Fruit fly (Drosophila melanogaster) whole organism, wandering third instar larva: ENCODE measurements around the gene Prosalpha4.

ENCODE experiments used
- Abd-B ChIP-seq: fragments of >200 bp; optimal IDR thresholded peaks from 2 replicates; lab custom pipeline; 2017; ENCODE audit warnings: missing biosample characterization, missing genetic modification characterization
- CG32264 ChIP-seq: fragments of 200-800 bp; sonication (Bioruptor generic); optimal IDR thresholded peaks from 2 replicates; lab custom pipeline; 2016; ENCODE audit warnings: missing biosample characterization, missing genetic modification characterization
- CG9705 ChIP-seq: fragments of 200-800 bp; sonication (Bioruptor generic); optimal IDR thresholded peaks from 2 replicates; lab custom pipeline; 2018; ENCODE audit warnings: missing biosample characterization, mild to moderate bottlenecking, missing genetic modification characterization
- CrebA ChIP-seq: fragments of 200-800 bp; sonication (Bioruptor generic); optimal IDR thresholded peaks from 2 replicates; lab custom pipeline; 2016; ENCODE audit warnings: missing biosample characterization, mild to moderate bottlenecking, missing genetic modification characterization, borderline replicate concordance
- Dfd ChIP-seq: fragments of >200 bp; optimal IDR thresholded peaks from 2 replicates; lab custom pipeline; 2017; ENCODE audit warnings: missing biosample characterization, missing genetic modification characterization
- Dif ChIP-seq: fragments of 200-275, 200-300 bp; sonication (Bioruptor generic); optimal IDR thresholded peaks from 2 replicates; lab custom pipeline; 2018; ENCODE audit warnings: missing biosample characterization, missing genetic modification characterization; ENCODE audit not compliant: partially characterized antibody
- GATAd ChIP-seq: sonication (Bioruptor generic); optimal IDR thresholded peaks from 2 replicates; lab custom pipeline; 2016; ENCODE audit warnings: missing biosample characterization, missing genetic modification characterization
- HLH106 ChIP-seq: fragments of 200-800 bp; optimal IDR thresholded peaks from 3 replicates; lab custom pipeline; 2019; ENCODE audit warnings: missing biosample characterization, mild to moderate bottlenecking, missing genetic modification characterization, moderate library complexity
- Hnf4 ChIP-seq: fragments of 200-800 bp; sonication (Bioruptor generic); optimal IDR thresholded peaks from 2 replicates; lab custom pipeline; 2016; ENCODE audit warnings: missing biosample characterization, mild to moderate bottlenecking, missing genetic modification characterization
- Hr78 ChIP-seq: fragments of >200 bp; optimal IDR thresholded peaks from 2 replicates; lab custom pipeline; 2017; ENCODE audit warnings: missing biosample characterization, missing genetic modification characterization
- Hr83 ChIP-seq: fragments of 200-300 bp; sonication (Bioruptor generic); optimal IDR thresholded peaks from 2 replicates; lab custom pipeline; 2016; ENCODE audit warnings: missing biosample characterization, mild to moderate bottlenecking, missing genetic modification characterization, moderate library complexity; ENCODE audit not compliant: poor library complexity, severe bottlenecking
- Jra ChIP-seq: sonication (Bioruptor generic); optimal IDR thresholded peaks from 2 replicates; lab custom pipeline; 2016; ENCODE audit warnings: missing biosample characterization, missing genetic modification characterization
- Mio ChIP-seq: sonication (Bioruptor generic); optimal IDR thresholded peaks from 2 replicates; lab custom pipeline; 2016; ENCODE audit warnings: missing biosample characterization, missing genetic modification characterization
- Myc ChIP-seq: fragments of >200 bp; optimal IDR thresholded peaks from 2 replicates; lab custom pipeline; 2017
- N ChIP-seq: fragments of >200 bp; optimal IDR thresholded peaks from 2 replicates; lab custom pipeline; 2018; ENCODE audit warnings: missing biosample characterization, missing external identifiers, missing genetic modification characterization
- OdsH ChIP-seq: fragments of 200-800 bp; sonication (Bioruptor generic); optimal IDR thresholded peaks from 2 replicates; lab custom pipeline; 2016; ENCODE audit warnings: missing biosample characterization, mild to moderate bottlenecking, missing genetic modification characterization
- Rel ChIP-seq, 2 experiments: fragments of 200-800 bp; sonication (Bioruptor generic) in 1 of 2; optimal IDR thresholded peaks; 2 replicates in 1 of 2; 3 replicates in 1 of 2; lab custom pipeline; 2016 to 2019; ENCODE audit warnings: mild to moderate bottlenecking in 2 of 2, missing biosample characterization in 2 of 2, missing genetic modification characterization in 2 of 2, moderate library complexity in 1 of 2
- Sp1 ChIP-seq: fragments of 200-800 bp; sonication (Bioruptor generic); optimal IDR thresholded peaks from 3 replicates; lab custom pipeline; 2019; ENCODE audit warnings: missing biosample characterization, mild to moderate bottlenecking, missing genetic modification characterization, moderate library complexity
- Vsx2 ChIP-seq: fragments of 200-300, 225-300 bp; sonication (Bioruptor generic); optimal IDR thresholded peaks from 2 replicates; lab custom pipeline; 2018; ENCODE audit warnings: missing biosample characterization, missing genetic modification characterization; ENCODE audit not compliant: partially characterized antibody
- br ChIP-seq: fragments of 200-800 bp; sonication (Bioruptor generic); optimal IDR thresholded peaks from 2 replicates; lab custom pipeline; 2016; ENCODE audit warnings: missing biosample characterization, missing genetic modification characterization
- brk ChIP-seq: fragments of 200-800 bp; sonication (Bioruptor generic); optimal IDR thresholded peaks from 2 replicates; lab custom pipeline; 2016; ENCODE audit warnings: missing biosample characterization, mild to moderate bottlenecking, missing genetic modification characterization
- dl ChIP-seq, 2 experiments: fragments of 175-275, 200-275 bp in 1 of 2; fragments of 200-275 bp in 1 of 2; sonication (Bioruptor generic); optimal IDR thresholded peaks; lab custom pipeline; 2018; ENCODE audit warnings: mild to moderate bottlenecking in 2 of 2, missing biosample characterization in 2 of 2, missing genetic modification characterization in 2 of 2, moderate library complexity in 2 of 2; ENCODE audit not compliant: partially characterized antibody in 2 of 2, insufficient read depth in 1 of 2
- dmrt93B ChIP-seq: fragments of 200-800 bp; sonication (Bioruptor generic); optimal IDR thresholded peaks from 2 replicates; lab custom pipeline; 2018; ENCODE audit warnings: missing biosample characterization, mild to moderate bottlenecking, missing genetic modification characterization
- dsf ChIP-seq: sonication (Bioruptor generic); optimal IDR thresholded peaks from 2 replicates; lab custom pipeline; 2016; ENCODE audit warnings: missing biosample characterization, missing genetic modification characterization, borderline replicate concordance
- ey ChIP-seq: fragments of 200-800 bp; sonication (Bioruptor generic); optimal IDR thresholded peaks from 2 replicates; lab custom pipeline; 2016; ENCODE audit warnings: missing biosample characterization, missing genetic modification characterization
- foxo ChIP-seq, 2 experiments: fragments of 200-800 bp; sonication (Bioruptor generic); optimal IDR thresholded peaks; 2 replicates in 1 of 2; 3 replicates in 1 of 2; lab custom pipeline; 2016 to 2017; ENCODE audit warnings: missing biosample characterization in 2 of 2, missing genetic modification characterization in 2 of 2
- fru ChIP-seq: fragments of 200-800 bp; sonication (Bioruptor generic); optimal IDR thresholded peaks from 3 replicates; lab custom pipeline; 2016; ENCODE audit warnings: missing biosample characterization, mild to moderate bottlenecking, missing genetic modification characterization
- h ChIP-seq: fragments of 200-800 bp; sonication (Bioruptor generic); optimal IDR thresholded peaks from 3 replicates; lab custom pipeline; 2016; ENCODE audit warnings: missing biosample characterization, mild to moderate bottlenecking, missing genetic modification characterization
- jim ChIP-seq: fragments of 175-275, 200-325 bp; sonication (Bioruptor generic); optimal IDR thresholded peaks from 2 replicates; lab custom pipeline; 2016; ENCODE audit warnings: missing biosample characterization, mild to moderate bottlenecking, missing genetic modification characterization
- lola ChIP-seq: fragments of >200 bp; optimal IDR thresholded peaks from 2 replicates; lab custom pipeline; 2017; ENCODE audit warnings: missing biosample characterization, missing genetic modification characterization
- pan ChIP-seq: fragments of >200 bp; optimal IDR thresholded peaks from 2 replicates; lab custom pipeline; 2017
- psq ChIP-seq: fragments of 200-800 bp; sonication (Bioruptor generic); optimal IDR thresholded peaks from 3 replicates; lab custom pipeline; 2017; ENCODE audit warnings: missing biosample characterization, mild to moderate bottlenecking, missing genetic modification characterization, moderate library complexity
- rgr ChIP-seq: fragments of 200-800 bp; sonication (Bioruptor generic); optimal IDR thresholded peaks from 3 replicates; lab custom pipeline; 2016; ENCODE audit warnings: missing biosample characterization, mild to moderate bottlenecking, missing genetic modification characterization
- sage ChIP-seq: fragments of 200-800 bp; sonication (Bioruptor generic); optimal IDR thresholded peaks from 2 replicates; lab custom pipeline; 2016; ENCODE audit warnings: missing biosample characterization, mild to moderate bottlenecking, missing genetic modification characterization
- sv ChIP-seq: fragments of 200-800 bp; sonication (Bioruptor generic); optimal IDR thresholded peaks from 3 replicates; lab custom pipeline; 2016; ENCODE audit warnings: missing biosample characterization, missing genetic modification characterization
- tai ChIP-seq: sonication (Bioruptor generic); optimal IDR thresholded peaks from 2 replicates; lab custom pipeline; 2016; ENCODE audit warnings: missing biosample characterization, missing genetic modification characterization
- usp ChIP-seq: fragments of >200 bp; optimal IDR thresholded peaks from 2 replicates; lab custom pipeline; 2017; ENCODE audit warnings: missing biosample characterization, missing genetic modification characterization
- woc ChIP-seq: sonication (Bioruptor generic); optimal IDR thresholded peaks from 2 replicates; lab custom pipeline; 2016; ENCODE audit warnings: missing biosample characterization, mild to moderate bottlenecking, missing genetic modification characterization

The Prosalpha4 gene

DNA sequence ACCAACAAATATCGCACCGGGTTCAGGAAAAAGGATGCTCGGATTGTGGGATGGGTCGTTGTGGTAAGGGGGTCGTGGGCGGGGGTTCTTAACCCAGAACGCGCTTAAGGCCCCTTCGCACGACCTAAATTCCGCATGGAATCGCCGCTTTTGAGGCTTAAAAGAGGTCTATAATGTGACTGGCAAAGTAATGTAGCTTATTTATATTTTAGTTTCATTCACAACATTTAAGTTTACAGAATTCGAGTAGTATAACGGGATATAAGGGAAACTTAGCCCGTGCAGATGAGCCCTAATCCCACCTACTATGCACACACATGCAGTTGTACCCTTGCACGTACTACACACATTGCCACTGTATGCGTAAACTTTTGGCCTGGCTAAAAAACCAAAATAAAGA is 2.7 kb downstream of the Prosalpha4 start:
- no peak for TF ChIP-seq lola (GFP tag; lab: Kevin White, UChicago)
- TF ChIP-seq Dif (GFP tag; lab: Kevin White, UChicago): peak; percentile 28
- TF ChIP-seq h (GFP tag; lab: Kevin White, UChicago): peak; percentile 81
- no peak for TF ChIP-seq jim (GFP tag; lab: Kevin White, UChicago)
- peak; percentile 71 for TF ChIP-seq Rel (GFP tag; optimal IDR thresholded peaks at IDR 0.05; lab: Kevin White, UChicago)
- peak; percentile 76 for TF ChIP-seq Rel (tag; optimal IDR thresholded peaks at IDR 0.05; lab: Kevin White, UChicago)
- TF ChIP-seq HLH106 (tag; lab: Kevin White, UChicago): peak; percentile 92
- peak in 1 of 2 experiments; percentile 79 for TF ChIP-seq foxo (GFP tag; optimal IDR thresholded peaks at IDR 0.05; lab: Kevin White, UChicago)
- peak; percentile 27 for TF ChIP-seq woc (GFP tag; lab: Kevin White, UChicago)
- no peak for TF ChIP-seq sv
- TF ChIP-seq Dfd (GFP tag; lab: Kevin White, UChicago): no peak
- TF ChIP-seq pan (lab: Kevin White, UChicago): no peak
- no peak for TF ChIP-seq CrebA (GFP tag; lab: Kevin White, UChicago)
- peak; percentile 93 for TF ChIP-seq Sp1
- no peak for TF ChIP-seq GATAd
- peak; percentile 11 for TF ChIP-seq brk (GFP tag; lab: Kevin White, UChicago)
- TF ChIP-seq sage (GFP tag; lab: Kevin White, UChicago): peak; percentile 70
- peak; percentile 71 for TF ChIP-seq dmrt93B (GFP tag; lab: Kevin White, UChicago)
- no peak for TF ChIP-seq Hr83 (GFP tag; lab: Kevin White, UChicago)
- no peak for TF ChIP-seq N (GFP tag; lab: Kevin White, UChicago)
- TF ChIP-seq dsf (GFP tag; lab: Kevin White, UChicago): no peak
- TF ChIP-seq rgr (GFP tag; lab: Kevin White, UChicago): peak; percentile 84
- peak; percentile 86 for TF ChIP-seq br (GFP tag; lab: Kevin White, UChicago)
- no peak for TF ChIP-seq usp (GFP tag; lab: Kevin White, UChicago)
- TF ChIP-seq ey: peak; percentile 81
- TF ChIP-seq CG32264 (GFP tag; lab: Kevin White, UChicago): peak; percentile 54
- peak; percentile 88 for TF ChIP-seq CG9705
- peak; percentile 6 for TF ChIP-seq tai (GFP tag; lab: Kevin White, UChicago)
- TF ChIP-seq fru (GFP tag; lab: Kevin White, UChicago): peak; percentile 73
- TF ChIP-seq Hnf4 (GFP tag; lab: Kevin White, UChicago): peak; percentile 68
- peak; percentile 18 for TF ChIP-seq psq (GFP tag; lab: Kevin White, UChicago)
- peak; percentile 72 for TF ChIP-seq Vsx2 (GFP tag; lab: Kevin White, UChicago)
- peak; percentile 83 for TF ChIP-seq OdsH (GFP tag; lab: Kevin White, UChicago)
- no peak for TF ChIP-seq Mio (GFP tag; lab: Kevin White, UChicago)
- no peak for TF ChIP-seq Myc
- peak in 1 of 2 experiments; percentile 12 for TF ChIP-seq dl (GFP tag; optimal IDR thresholded peaks at IDR 0.05; lab: Kevin White, UChicago; ENCODE audit: insufficient read depth in 1 of 2, partially characterized antibody in 2 of 2)
- no peak for TF ChIP-seq Hr78 (GFP tag; lab: Kevin White, UChicago)
- TF ChIP-seq Jra (GFP tag; lab: Kevin White, UChicago): no peak
- no peak for TF ChIP-seq Abd-B (GFP tag; lab: Kevin White, UChicago)

DNA sequence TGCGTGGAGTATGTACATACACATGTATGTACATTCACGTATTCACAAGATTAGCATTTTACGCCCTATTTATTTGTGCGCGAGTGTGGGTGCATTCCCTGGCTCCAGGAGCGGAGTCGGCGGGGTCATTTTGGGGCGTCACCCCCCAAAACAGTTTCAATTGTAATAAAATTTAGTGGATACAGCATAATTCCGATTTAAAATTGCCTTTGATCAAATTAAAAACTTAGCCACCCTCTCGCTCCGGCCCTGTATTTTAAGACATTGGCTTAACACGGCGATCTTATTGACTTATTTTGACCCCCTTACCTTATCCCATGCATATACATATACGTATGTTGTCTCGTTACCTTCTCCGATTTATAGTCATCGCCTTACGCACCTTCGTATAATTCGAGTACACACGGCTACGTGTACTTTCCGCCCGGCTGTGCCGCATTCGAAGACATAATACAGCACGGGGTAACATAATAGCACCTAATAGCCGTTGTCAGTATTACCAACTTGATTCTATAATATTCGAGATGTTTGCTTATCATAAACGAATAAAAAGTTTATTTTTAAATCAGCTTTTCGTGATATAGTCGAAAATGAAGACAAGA is 3.4 kb downstream of the Prosalpha4 start:
- TF ChIP-seq ey (peak; percentile 91), OdsH (GFP tag; lab: Kevin White, UChicago) (peak; percentile 82), fru (GFP tag; lab: Kevin White, UChicago) (peak; percentile 94), brk (GFP tag; lab: Kevin White, UChicago) (no peak), lola (GFP tag; lab: Kevin White, UChicago) (no peak), h (GFP tag; lab: Kevin White, UChicago) (peak; percentile 92), Hr83 (GFP tag; lab: Kevin White, UChicago) (peak; percentile 65), foxo (GFP tag; optimal IDR thresholded peaks at IDR 0.05; lab: Kevin White, UChicago) (peak in 1 of 2 experiments; percentile 97), Dif (GFP tag; lab: Kevin White, UChicago) (no peak), dl (GFP tag; optimal IDR thresholded peaks at IDR 0.05; lab: Kevin White, UChicago; ENCODE audit: insufficient read depth in 1 of 2, partially characterized antibody in 2 of 2) (no peak), N (GFP tag; lab: Kevin White, UChicago) (no peak), CG9705 (peak; percentile 82), Abd-B (GFP tag; lab: Kevin White, UChicago) (no peak), CrebA (GFP tag; lab: Kevin White, UChicago) (no peak), jim (GFP tag; lab: Kevin White, UChicago) (peak; percentile 8), sage (GFP tag; lab: Kevin White, UChicago) (peak; percentile 61), CG32264 (GFP tag; lab: Kevin White, UChicago) (peak; percentile 73), rgr (GFP tag; lab: Kevin White, UChicago) (peak; percentile 89), Dfd (GFP tag; lab: Kevin White, UChicago) (no peak), Jra (GFP tag; lab: Kevin White, UChicago) (peak; percentile 66), tai (GFP tag; lab: Kevin White, UChicago) (peak; percentile 85), pan (lab: Kevin White, UChicago) (no peak), Vsx2 (GFP tag; lab: Kevin White, UChicago) (no peak), psq (GFP tag; lab: Kevin White, UChicago) (peak; percentile 67), woc (GFP tag; lab: Kevin White, UChicago) (peak; percentile 48), Mio (GFP tag; lab: Kevin White, UChicago) (peak; percentile 69), br (GFP tag; lab: Kevin White, UChicago) (peak; percentile 86), GATAd (no peak), Rel (GFP tag; optimal IDR thresholded peaks at IDR 0.05; lab: Kevin White, UChicago) (no peak), Rel (tag; optimal IDR thresholded peaks at IDR 0.05; lab: Kevin White, UChicago) (peak; percentile 89), usp (GFP tag; lab: Kevin White, UChicago) (no peak), Myc (no peak), Hr78 (GFP tag; lab: Kevin White, UChicago) (no peak), HLH106 (tag; lab: Kevin White, UChicago) (peak; percentile 93), dmrt93B (GFP tag; lab: Kevin White, UChicago) (peak; percentile 92), sv (peak; percentile 68), Sp1 (peak; percentile 86), dsf (GFP tag; lab: Kevin White, UChicago) (no peak), Hnf4 (GFP tag; lab: Kevin White, UChicago) (peak; percentile 88)
